Fruit fly (Drosophila melanogaster) whole organism, pupa: ENCODE data around the gene w-cup.

Experiments used
- CG10348 ChIP-seq: fragments of 200-800 bp; sonication (Bioruptor generic); IDR thresholded peaks from 2 replicates; pipeline ENCODE4 v1.3.6; 2022; ENCODE audit warnings: missing biosample characterization, missing genetic modification characterization
- CG12605 ChIP-seq: fragments of 200-800 bp; sonication (Bioruptor generic); IDR thresholded peaks from 2 replicates; pipeline ENCODE4 v1.3.6; 2022; ENCODE audit warnings: missing biosample characterization, missing genetic modification characterization
- CG13204 ChIP-seq: fragments of 200-800 bp; sonication (Bioruptor generic); optimal IDR thresholded peaks from 2 replicates; lab custom pipeline; 2018; ENCODE audit warnings: missing biosample characterization, mild to moderate bottlenecking, missing genetic modification characterization, moderate library complexity
- CG14655 ChIP-seq: fragments of 200-800 bp; sonication (Bioruptor generic); optimal IDR thresholded peaks from 3 replicates; lab custom pipeline; 2017; ENCODE audit warnings: mild to moderate bottlenecking, missing biosample characterization, missing genetic modification reagents, missing genetic modification characterization
- CG15710 ChIP-seq: fragments of 200-800 bp; sonication (Bioruptor generic); optimal IDR thresholded peaks from 2 replicates; lab custom pipeline; 2018; ENCODE audit warnings: missing biosample characterization, mild to moderate bottlenecking, missing genetic modification characterization, moderate library complexity
- CG17806 ChIP-seq: fragments of 200-800 bp; sonication (Bioruptor generic); optimal IDR thresholded peaks from 2 replicates; lab custom pipeline; 2018; ENCODE audit warnings: missing biosample characterization, mild to moderate bottlenecking, missing genetic modification characterization, moderate library complexity
- CG32121 ChIP-seq: fragments of 200-800 bp; sonication (Bioruptor generic); IDR thresholded peaks from 2 replicates; pipeline ENCODE4 v1.3.6; 2022; ENCODE audit warnings: missing biosample characterization, missing genetic modification characterization
- CG34367 ChIP-seq: fragments of 200-800 bp; sonication (Bioruptor generic); optimal IDR thresholded peaks from 2 replicates; lab custom pipeline; 2018; ENCODE audit warnings: missing biosample characterization, mild to moderate bottlenecking, missing genetic modification characterization
- CG4496 ChIP-seq: fragments of 200-800 bp; sonication (Bioruptor generic); IDR thresholded peaks from 3 replicates; pipeline ENCODE4 v1.3.6; 2022; ENCODE audit warnings: missing biosample characterization, missing genetic modification characterization
- CG8159 ChIP-seq: fragments of 200-800 bp; sonication (Bioruptor generic); optimal IDR thresholded peaks from 3 replicates; lab custom pipeline; 2018; ENCODE audit warnings: missing biosample characterization, mild to moderate bottlenecking, missing genetic modification characterization, moderate library complexity
- CG8301 ChIP-seq: fragments of 200-800 bp; sonication (Bioruptor generic); optimal IDR thresholded peaks from 2 replicates; lab custom pipeline; 2018; ENCODE audit warnings: missing biosample characterization, mild to moderate bottlenecking, missing genetic modification characterization
- CG9948 ChIP-seq: fragments of 200-800 bp; sonication (Bioruptor generic); optimal IDR thresholded peaks from 2 replicates; lab custom pipeline; 2018; ENCODE audit warnings: missing biosample characterization, mild to moderate bottlenecking, missing genetic modification characterization, moderate library complexity
- D1 ChIP-seq: fragments of 200-800 bp; sonication (Bioruptor generic); optimal IDR thresholded peaks from 2 replicates; lab custom pipeline; 2018; ENCODE audit warnings: missing biosample characterization, mild to moderate bottlenecking, missing genetic modification characterization, moderate library complexity
- EcR ChIP-seq: fragments of 200-800 bp; sonication (Bioruptor generic); optimal IDR thresholded peaks from 3 replicates; lab custom pipeline; 2019; ENCODE audit warnings: missing biosample characterization, missing genetic modification characterization, mild to moderate bottlenecking, moderate library complexity, missing genetic modification reagents
- Ets98B ChIP-seq: fragments of 200-800 bp; sonication (Bioruptor generic); IDR thresholded peaks from 2 replicates; pipeline ENCODE4 v1.3.6; 2022; ENCODE audit warnings: missing biosample characterization, missing genetic modification characterization
- Pif1A ChIP-seq: fragments of 200-800 bp; sonication (Bioruptor generic); optimal IDR thresholded peaks from 3 replicates; lab custom pipeline; 2016; ENCODE audit warnings: missing biosample characterization, missing genetic modification characterization
- Pif1B ChIP-seq: fragments of 200-800 bp; sonication (Bioruptor generic); optimal IDR thresholded peaks from 3 replicates; lab custom pipeline; 2016; ENCODE audit warnings: missing biosample characterization, missing genetic modification characterization
- Snoo ChIP-seq: fragments of 200-800 bp; sonication (Bioruptor generic); optimal IDR thresholded peaks from 3 replicates; lab custom pipeline; 2017; ENCODE audit warnings: missing biosample characterization, mild to moderate bottlenecking, missing genetic modification characterization, inconsistent platforms
- fd96Ca ChIP-seq: fragments of 200-800 bp; sonication (Bioruptor generic); IDR thresholded peaks from 3 replicates; pipeline ENCODE4 v1.3.6; 2022; ENCODE audit warnings: missing biosample characterization, missing genetic modification characterization
- gl ChIP-seq: fragments of 200-800 bp; sonication (Bioruptor generic); optimal IDR thresholded peaks from 2 replicates; lab custom pipeline; 2018; ENCODE audit warnings: missing biosample characterization, mild to moderate bottlenecking, missing genetic modification characterization
- rn ChIP-seq: fragments of 200-800 bp; sonication (Bioruptor generic); IDR thresholded peaks from 2 replicates; pipeline ENCODE4 v1.3.6; 2022; ENCODE audit warnings: missing biosample characterization, missing genetic modification characterization

w-cup gene

dm6 chr2L:10555269-10555668 lies 22.3 kb downstream of the w-cup start:
- no peak for TF ChIP-seq CG9948 (tag; lab: Kevin White, UChicago)
- TF ChIP-seq fd96Ca (GFP tag; lab: Robert Waterston, UW), result 0 out of 3 replicates have a peak, but pooled peaks have one; percentile 7
- TF ChIP-seq CG8159 (tag; lab: Kevin White, UChicago), result no peak

- TF ChIP-seq CG12605 (GFP tag; lab: Robert Waterston, UW) (no peak), Snoo (tag; lab: Kevin White, UChicago) (no peak), CG8301 (tag; lab: Kevin White, UChicago) (no peak), CG4496 (GFP tag; lab: Robert Waterston, UW) (no peak), CG15710 (tag; lab: Kevin White, UChicago) (no peak), Pif1A (GFP tag; lab: Kevin White, UChicago) (no peak), gl (no peak), CG9948 (tag; lab: Kevin White, UChicago) (no peak), fd96Ca (GFP tag; lab: Robert Waterston, UW) (no peak), CG13204 (GFP tag; lab: Kevin White, UChicago) (no peak), D1 (tag; lab: Kevin White, UChicago) (no peak), rn (GFP tag; lab: Robert Waterston, UW) (no peak)
- TF ChIP-seq, all 21 proteins: peak for 0
Measured at dm6 chr2L:10554676-10555075, 22.9 kb downstream of the w-cup start.

- TF ChIP-seq CG13204 (GFP tag; lab: Kevin White, UChicago) (no peak), CG8301 (tag; lab: Kevin White, UChicago) (no peak), CG14655 (no peak), CG32121 (no peak), CG17806 (tag; lab: Kevin White, UChicago) (no peak), EcR (no peak), D1 (tag; lab: Kevin White, UChicago) (no peak), CG15710 (tag; lab: Kevin White, UChicago) (no peak), CG10348 (GFP tag; lab: Robert Waterston, UW) (no peak), gl (no peak), Pif1A (GFP tag; lab: Kevin White, UChicago) (no peak)
Measured at dm6 chr2L:10553692-10554091, 23.9 kb downstream of the w-cup start.

- TF ChIP-seq fd96Ca (GFP tag; lab: Robert Waterston, UW), result no peak
- TF ChIP-seq D1 (tag; lab: Kevin White, UChicago), result no peak
- no peak for TF ChIP-seq Pif1A (GFP tag; lab: Kevin White, UChicago)
- TF ChIP-seq CG10348 (GFP tag; lab: Robert Waterston, UW), result no peak
- no peak for TF ChIP-seq CG17806 (tag; lab: Kevin White, UChicago)
- TF ChIP-seq Snoo (tag; lab: Kevin White, UChicago), result no peak
- no peak for TF ChIP-seq Ets98B (GFP tag; lab: Robert Waterston, UW)
- TF ChIP-seq CG12605 (GFP tag; lab: Robert Waterston, UW), result no peak
- peak; percentile 13 for TF ChIP-seq CG34367 (tag; lab: Kevin White, UChicago)
- no peak for TF ChIP-seq CG4496 (GFP tag; lab: Robert Waterston, UW)
- TF ChIP-seq gl, result no peak
- no peak for TF ChIP-seq CG8301 (tag; lab: Kevin White, UChicago)
- TF ChIP-seq CG8159 (tag; lab: Kevin White, UChicago), result no peak
- TF ChIP-seq CG15710 (tag; lab: Kevin White, UChicago), result no peak
- TF ChIP-seq CG9948 (tag; lab: Kevin White, UChicago), result no peak
- peak; percentile 7 for TF ChIP-seq Pif1B (GFP tag; lab: Kevin White, UChicago)
Measured at dm6 chr2L:10552807-10553206, 24.8 kb downstream of the w-cup start.

- TF ChIP-seq Pif1B (GFP tag; lab: Kevin White, UChicago), result no peak
- TF ChIP-seq CG8159 (tag; lab: Kevin White, UChicago), result no peak
- no peak for TF ChIP-seq Ets98B (GFP tag; lab: Robert Waterston, UW)
- TF ChIP-seq CG4496 (GFP tag; lab: Robert Waterston, UW), result no peak
- no peak for TF ChIP-seq CG34367 (tag; lab: Kevin White, UChicago)
- no peak for TF ChIP-seq EcR
- TF ChIP-seq gl, result no peak
- no peak for TF ChIP-seq Pif1A (GFP tag; lab: Kevin White, UChicago)
- TF ChIP-seq D1 (tag; lab: Kevin White, UChicago), result no peak
- TF ChIP-seq CG8301 (tag; lab: Kevin White, UChicago), result no peak
- TF ChIP-seq CG17806 (tag; lab: Kevin White, UChicago), result no peak
- TF ChIP-seq CG14655, result no peak
Measured at dm6 chr2L:10548814-10549423, 28.7 kb downstream of the w-cup start.

- TF ChIP-seq fd96Ca (GFP tag; lab: Robert Waterston, UW), result no peak
- no peak for TF ChIP-seq CG14655
- TF ChIP-seq CG10348 (GFP tag; lab: Robert Waterston, UW), result no peak
- no peak for TF ChIP-seq CG8159 (tag; lab: Kevin White, UChicago)
- no peak for TF ChIP-seq D1 (tag; lab: Kevin White, UChicago)
- TF ChIP-seq CG32121, result no peak
- no peak for TF ChIP-seq CG15710 (tag; lab: Kevin White, UChicago)
- no peak for TF ChIP-seq CG13204 (GFP tag; lab: Kevin White, UChicago)
- TF ChIP-seq CG9948 (tag; lab: Kevin White, UChicago), result no peak
- TF ChIP-seq gl, result no peak
- no peak for TF ChIP-seq Snoo (tag; lab: Kevin White, UChicago)
- TF ChIP-seq CG34367 (tag; lab: Kevin White, UChicago), result no peak
- TF ChIP-seq CG4496 (GFP tag; lab: Robert Waterston, UW), result no peak
- no peak for TF ChIP-seq CG12605 (GFP tag; lab: Robert Waterston, UW)
- no peak for TF ChIP-seq CG8301 (tag; lab: Kevin White, UChicago)
- TF ChIP-seq EcR, result no peak
- no peak for TF ChIP-seq Ets98B (GFP tag; lab: Robert Waterston, UW)
- TF ChIP-seq Pif1B (GFP tag; lab: Kevin White, UChicago), result no peak
- TF ChIP-seq, all 21 proteins: peak for 0
Measured at dm6 chr2L:10544421-10545120, 33.0 kb downstream of the w-cup start, which contains the start of gene Trim9. Gene Trim9, plus strand, starts transcription at chr2L:10544883.
